Fruit fly (Drosophila melanogaster) whole organism, wandering third instar larva: ENCODE results near the gene PolG1.

Source experiments
- Abd-B ChIP-seq: fragments of >200 bp; optimal IDR thresholded peaks from 2 replicates; lab custom pipeline; 2017; ENCODE audit warnings: missing biosample characterization, missing genetic modification characterization
- CG32264 ChIP-seq: fragments of 200-800 bp; sonication (Bioruptor generic); optimal IDR thresholded peaks from 2 replicates; lab custom pipeline; 2016; ENCODE audit warnings: missing biosample characterization, missing genetic modification characterization
- CG9705 ChIP-seq: fragments of 200-800 bp; sonication (Bioruptor generic); optimal IDR thresholded peaks from 2 replicates; lab custom pipeline; 2018; ENCODE audit warnings: missing biosample characterization, mild to moderate bottlenecking, missing genetic modification characterization
- CrebA ChIP-seq: fragments of 200-800 bp; sonication (Bioruptor generic); optimal IDR thresholded peaks from 2 replicates; lab custom pipeline; 2016; ENCODE audit warnings: missing biosample characterization, mild to moderate bottlenecking, missing genetic modification characterization, borderline replicate concordance
- Dif ChIP-seq: fragments of 200-275, 200-300 bp; sonication (Bioruptor generic); optimal IDR thresholded peaks from 2 replicates; lab custom pipeline; 2018; ENCODE audit warnings: missing biosample characterization, missing genetic modification characterization; ENCODE audit not compliant: partially characterized antibody
- GATAd ChIP-seq: sonication (Bioruptor generic); optimal IDR thresholded peaks from 2 replicates; lab custom pipeline; 2016; ENCODE audit warnings: missing biosample characterization, missing genetic modification characterization
- HLH106 ChIP-seq: fragments of 200-800 bp; optimal IDR thresholded peaks from 3 replicates; lab custom pipeline; 2019; ENCODE audit warnings: missing biosample characterization, mild to moderate bottlenecking, missing genetic modification characterization, moderate library complexity
- Hnf4 ChIP-seq: fragments of 200-800 bp; sonication (Bioruptor generic); optimal IDR thresholded peaks from 2 replicates; lab custom pipeline; 2016; ENCODE audit warnings: missing biosample characterization, mild to moderate bottlenecking, missing genetic modification characterization
- Hr78 ChIP-seq: fragments of >200 bp; optimal IDR thresholded peaks from 2 replicates; lab custom pipeline; 2017; ENCODE audit warnings: missing biosample characterization, missing genetic modification characterization
- Hr83 ChIP-seq: fragments of 200-300 bp; sonication (Bioruptor generic); optimal IDR thresholded peaks from 2 replicates; lab custom pipeline; 2016; ENCODE audit warnings: missing biosample characterization, mild to moderate bottlenecking, missing genetic modification characterization, moderate library complexity; ENCODE audit not compliant: poor library complexity, severe bottlenecking
- Mio ChIP-seq: sonication (Bioruptor generic); optimal IDR thresholded peaks from 2 replicates; lab custom pipeline; 2016; ENCODE audit warnings: missing biosample characterization, missing genetic modification characterization
- N ChIP-seq: fragments of >200 bp; optimal IDR thresholded peaks from 2 replicates; lab custom pipeline; 2018; ENCODE audit warnings: missing biosample characterization, missing external identifiers, missing genetic modification characterization
- OdsH ChIP-seq: fragments of 200-800 bp; sonication (Bioruptor generic); optimal IDR thresholded peaks from 2 replicates; lab custom pipeline; 2016; ENCODE audit warnings: missing biosample characterization, mild to moderate bottlenecking, missing genetic modification characterization
- Rel ChIP-seq, 2 experiments: fragments of 200-800 bp; sonication (Bioruptor generic) in 1 of 2; optimal IDR thresholded peaks; 2 replicates in 1 of 2; 3 replicates in 1 of 2; lab custom pipeline; 2016 to 2019; ENCODE audit warnings: mild to moderate bottlenecking in 2 of 2, missing biosample characterization in 2 of 2, missing genetic modification characterization in 2 of 2, moderate library complexity in 1 of 2
- Sp1 ChIP-seq: fragments of 200-800 bp; sonication (Bioruptor generic); optimal IDR thresholded peaks from 3 replicates; lab custom pipeline; 2019; ENCODE audit warnings: missing biosample characterization, mild to moderate bottlenecking, missing genetic modification characterization, moderate library complexity
- br ChIP-seq: fragments of 200-800 bp; sonication (Bioruptor generic); optimal IDR thresholded peaks from 2 replicates; lab custom pipeline; 2016; ENCODE audit warnings: missing biosample characterization, missing genetic modification characterization
- brk ChIP-seq: fragments of 200-800 bp; sonication (Bioruptor generic); optimal IDR thresholded peaks from 2 replicates; lab custom pipeline; 2016; ENCODE audit warnings: missing biosample characterization, mild to moderate bottlenecking, missing genetic modification characterization
- dl ChIP-seq, 2 experiments: fragments of 175-275, 200-275 bp in 1 of 2; fragments of 200-275 bp in 1 of 2; sonication (Bioruptor generic); optimal IDR thresholded peaks; lab custom pipeline; 2018; ENCODE audit warnings: mild to moderate bottlenecking in 2 of 2, missing biosample characterization in 2 of 2, missing genetic modification characterization in 2 of 2, moderate library complexity in 2 of 2; ENCODE audit not compliant: partially characterized antibody in 2 of 2, insufficient read depth in 1 of 2
- dmrt93B ChIP-seq: fragments of 200-800 bp; sonication (Bioruptor generic); optimal IDR thresholded peaks from 2 replicates; lab custom pipeline; 2018; ENCODE audit warnings: missing biosample characterization, mild to moderate bottlenecking, missing genetic modification characterization
- dsf ChIP-seq: sonication (Bioruptor generic); optimal IDR thresholded peaks from 2 replicates; lab custom pipeline; 2016; ENCODE audit warnings: missing biosample characterization, missing genetic modification characterization, borderline replicate concordance
- ey ChIP-seq: fragments of 200-800 bp; sonication (Bioruptor generic); optimal IDR thresholded peaks from 2 replicates; lab custom pipeline; 2016; ENCODE audit warnings: missing biosample characterization, missing genetic modification characterization
- foxo ChIP-seq, 2 experiments: fragments of 200-800 bp; sonication (Bioruptor generic); optimal IDR thresholded peaks; 2 replicates in 1 of 2; 3 replicates in 1 of 2; lab custom pipeline; 2016 to 2017; ENCODE audit warnings: missing biosample characterization in 2 of 2, missing genetic modification characterization in 2 of 2
- fru ChIP-seq: fragments of 200-800 bp; sonication (Bioruptor generic); optimal IDR thresholded peaks from 3 replicates; lab custom pipeline; 2016; ENCODE audit warnings: missing biosample characterization, mild to moderate bottlenecking, missing genetic modification characterization
- h ChIP-seq: fragments of 200-800 bp; sonication (Bioruptor generic); optimal IDR thresholded peaks from 3 replicates; lab custom pipeline; 2016; ENCODE audit warnings: missing biosample characterization, mild to moderate bottlenecking, missing genetic modification characterization
- jim ChIP-seq: fragments of 175-275, 200-325 bp; sonication (Bioruptor generic); optimal IDR thresholded peaks from 2 replicates; lab custom pipeline; 2016; ENCODE audit warnings: missing biosample characterization, mild to moderate bottlenecking, missing genetic modification characterization
- lola ChIP-seq: fragments of >200 bp; optimal IDR thresholded peaks from 2 replicates; lab custom pipeline; 2017; ENCODE audit warnings: missing biosample characterization, missing genetic modification characterization
- psq ChIP-seq: fragments of 200-800 bp; sonication (Bioruptor generic); optimal IDR thresholded peaks from 3 replicates; lab custom pipeline; 2017; ENCODE audit warnings: missing biosample characterization, mild to moderate bottlenecking, missing genetic modification characterization, moderate library complexity
- rgr ChIP-seq: fragments of 200-800 bp; sonication (Bioruptor generic); optimal IDR thresholded peaks from 3 replicates; lab custom pipeline; 2016; ENCODE audit warnings: missing biosample characterization, mild to moderate bottlenecking, missing genetic modification characterization
- sage ChIP-seq: fragments of 200-800 bp; sonication (Bioruptor generic); optimal IDR thresholded peaks from 2 replicates; lab custom pipeline; 2016; ENCODE audit warnings: missing biosample characterization, mild to moderate bottlenecking, missing genetic modification characterization
- sv ChIP-seq: fragments of 200-800 bp; sonication (Bioruptor generic); optimal IDR thresholded peaks from 3 replicates; lab custom pipeline; 2016; ENCODE audit warnings: missing biosample characterization, missing genetic modification characterization
- tai ChIP-seq: sonication (Bioruptor generic); optimal IDR thresholded peaks from 2 replicates; lab custom pipeline; 2016; ENCODE audit warnings: missing biosample characterization, missing genetic modification characterization
- usp ChIP-seq: fragments of >200 bp; optimal IDR thresholded peaks from 2 replicates; lab custom pipeline; 2017; ENCODE audit warnings: missing biosample characterization, missing genetic modification characterization

PolG1 gene

DNA sequence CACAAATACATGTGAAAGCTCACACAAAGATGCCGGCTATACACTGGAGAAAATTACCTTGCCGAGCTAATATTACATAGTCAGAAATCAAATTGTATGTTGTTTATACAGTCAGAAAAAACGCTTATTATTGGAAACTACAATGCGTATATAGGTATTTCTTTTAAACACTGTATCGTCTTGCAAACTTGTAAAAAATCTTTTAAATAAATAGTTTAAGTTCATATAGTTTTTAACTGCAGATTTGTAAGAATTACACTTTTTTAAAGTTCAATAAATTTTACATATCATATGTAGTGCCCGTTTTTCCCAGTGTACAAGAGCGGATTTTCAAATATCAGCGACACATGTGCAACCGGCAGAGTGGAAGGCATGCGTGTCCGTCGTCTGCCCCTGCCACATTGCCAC, 12.2 kb upstream of the PolG1 start (continued):
- TF ChIP-seq tai (GFP tag; lab: Kevin White, UChicago) (peak; percentile 74), Hr83 (GFP tag; lab: Kevin White, UChicago) (no peak), HLH106 (tag; lab: Kevin White, UChicago) (peak; percentile 91), dmrt93B (peak; percentile 82), Rel (GFP tag; optimal IDR thresholded peaks at IDR 0.05; lab: Kevin White, UChicago) (peak; percentile 63), Rel (tag; optimal IDR thresholded peaks at IDR 0.05; lab: Kevin White, UChicago) (peak; percentile 26)

DNA sequence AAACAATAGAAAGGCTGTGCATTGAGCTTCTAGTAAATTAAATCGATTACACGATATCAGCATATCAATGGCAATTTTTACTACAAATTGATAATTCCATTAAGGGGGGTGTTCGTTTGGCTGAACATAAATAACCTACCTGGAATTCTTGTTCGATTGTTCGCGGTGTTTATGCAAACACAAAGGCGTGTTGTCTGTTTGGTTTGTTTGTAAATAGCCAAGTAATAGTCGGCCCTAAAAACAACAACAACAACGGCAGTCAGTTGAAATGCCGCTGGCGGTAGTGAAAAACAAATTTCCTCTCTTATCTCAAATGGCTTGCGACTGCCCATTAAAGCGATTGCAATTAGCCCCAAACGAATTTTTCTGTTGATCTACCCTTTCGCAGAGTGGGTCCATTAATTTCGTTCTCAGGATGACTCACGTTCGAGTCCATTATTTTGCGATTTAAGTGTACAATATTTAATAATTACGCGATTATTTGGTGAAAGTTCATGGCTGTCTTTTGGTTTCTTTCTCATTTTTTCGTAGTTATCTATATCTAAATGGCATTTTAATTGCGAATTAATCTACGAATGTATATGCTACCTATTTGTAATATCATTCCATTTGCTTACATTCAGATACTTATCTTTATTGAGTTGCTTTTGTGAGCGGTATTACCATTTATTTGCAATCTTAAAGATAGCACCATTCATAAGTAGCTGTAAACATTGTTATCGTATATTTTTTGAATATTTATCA, 11.2 kb upstream of the PolG1 start:
- peak; percentile 2 for TF ChIP-seq OdsH (GFP tag; lab: Kevin White, UChicago)
- TF ChIP-seq sv (GFP tag; lab: Kevin White, UChicago), result peak; percentile 14
- TF ChIP-seq CrebA (GFP tag; lab: Kevin White, UChicago), result no peak
- TF ChIP-seq HLH106 (tag; lab: Kevin White, UChicago), result peak; percentile 41
- TF ChIP-seq Rel (GFP tag; optimal IDR thresholded peaks at IDR 0.05; lab: Kevin White, UChicago), result no peak
- no peak for TF ChIP-seq Rel (tag; optimal IDR thresholded peaks at IDR 0.05; lab: Kevin White, UChicago)
- peak; percentile 41 for TF ChIP-seq h (GFP tag; lab: Kevin White, UChicago)
- TF ChIP-seq br (GFP tag; lab: Kevin White, UChicago), result peak; percentile 56
- TF ChIP-seq ey (GFP tag; lab: Kevin White, UChicago), result peak; percentile 13
- no peak for TF ChIP-seq dsf
- peak; percentile 30 for TF ChIP-seq brk (GFP tag; lab: Kevin White, UChicago)
- peak; percentile 39 for TF ChIP-seq Sp1 (GFP tag; lab: Kevin White, UChicago)
- peak in 1 of 2 experiments; percentile 21 for TF ChIP-seq foxo (GFP tag; optimal IDR thresholded peaks at IDR 0.05; lab: Kevin White, UChicago)

DNA sequence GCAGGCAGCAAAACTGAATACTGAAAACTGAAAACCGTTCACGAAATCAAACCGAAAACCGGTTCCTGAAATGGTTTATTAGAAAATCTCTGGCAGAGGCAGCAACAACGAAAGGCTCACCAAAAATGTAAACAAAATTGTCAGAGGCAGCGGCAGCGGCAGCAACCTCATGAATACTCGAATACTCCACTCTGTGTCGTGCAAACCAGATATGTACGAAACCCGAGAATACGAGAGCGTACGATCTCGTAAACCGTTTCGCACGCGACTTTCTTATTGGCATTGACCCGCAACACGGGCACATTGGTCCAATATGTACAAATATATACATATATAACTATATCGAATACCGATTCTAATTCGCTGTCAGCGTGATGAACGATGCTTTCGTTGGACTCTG, 10.0 kb upstream of the PolG1 start:
- no peak for TF ChIP-seq sv (GFP tag; lab: Kevin White, UChicago)
- peak; percentile 16 for TF ChIP-seq h (GFP tag; lab: Kevin White, UChicago)
- peak; percentile 17 for TF ChIP-seq psq (GFP tag; lab: Kevin White, UChicago)
- no peak for TF ChIP-seq lola (GFP tag; lab: Kevin White, UChicago)
- TF ChIP-seq OdsH (GFP tag; lab: Kevin White, UChicago), result no peak
- TF ChIP-seq usp (GFP tag; lab: Kevin White, UChicago), result no peak
- peak; percentile 63 for TF ChIP-seq sage (GFP tag; lab: Kevin White, UChicago)
- no peak for TF ChIP-seq Rel (GFP tag; optimal IDR thresholded peaks at IDR 0.05; lab: Kevin White, UChicago)
- no peak for TF ChIP-seq Rel (tag; optimal IDR thresholded peaks at IDR 0.05; lab: Kevin White, UChicago)

DNA sequence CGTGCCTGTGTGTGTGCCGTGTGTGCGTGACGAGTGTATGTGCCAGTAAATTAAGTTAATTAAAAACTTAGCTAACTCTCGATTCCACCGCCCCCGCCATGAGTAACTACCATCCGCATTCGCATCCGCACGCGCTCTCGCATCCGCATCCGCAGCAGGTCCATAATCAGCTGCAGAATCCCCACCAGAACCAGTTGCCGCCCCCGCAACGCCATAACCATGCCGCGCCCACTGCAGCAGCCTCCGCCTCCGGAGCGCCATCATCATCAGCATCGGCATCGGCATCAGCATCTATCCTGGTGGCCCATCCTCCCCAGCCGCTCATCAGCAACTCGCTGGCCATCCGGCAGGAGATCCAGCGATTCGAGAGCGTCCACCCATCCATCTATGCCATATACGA, 8.4 kb upstream of the PolG1 start:
- TF ChIP-seq dmrt93B, result no peak
- TF ChIP-seq Hr83 (GFP tag; lab: Kevin White, UChicago), result no peak
- TF ChIP-seq Dif (GFP tag; lab: Kevin White, UChicago), result no peak
- no peak for TF ChIP-seq Mio
- TF ChIP-seq lola (GFP tag; lab: Kevin White, UChicago), result no peak
- no peak for TF ChIP-seq sage (GFP tag; lab: Kevin White, UChicago)
- no peak for TF ChIP-seq foxo (GFP tag; optimal IDR thresholded peaks at IDR 0.05; lab: Kevin White, UChicago)
- TF ChIP-seq CrebA (GFP tag; lab: Kevin White, UChicago), result no peak
- TF ChIP-seq brk (GFP tag; lab: Kevin White, UChicago), result no peak
- no peak for TF ChIP-seq Abd-B (GFP tag; lab: Kevin White, UChicago)
- TF ChIP-seq ey (GFP tag; lab: Kevin White, UChicago), result no peak
- no peak for TF ChIP-seq usp (GFP tag; lab: Kevin White, UChicago)
- no peak for TF ChIP-seq CG32264 (GFP tag; lab: Kevin White, UChicago)
- no peak for TF ChIP-seq jim
- no peak for TF ChIP-seq Sp1 (GFP tag; lab: Kevin White, UChicago)

DNA sequence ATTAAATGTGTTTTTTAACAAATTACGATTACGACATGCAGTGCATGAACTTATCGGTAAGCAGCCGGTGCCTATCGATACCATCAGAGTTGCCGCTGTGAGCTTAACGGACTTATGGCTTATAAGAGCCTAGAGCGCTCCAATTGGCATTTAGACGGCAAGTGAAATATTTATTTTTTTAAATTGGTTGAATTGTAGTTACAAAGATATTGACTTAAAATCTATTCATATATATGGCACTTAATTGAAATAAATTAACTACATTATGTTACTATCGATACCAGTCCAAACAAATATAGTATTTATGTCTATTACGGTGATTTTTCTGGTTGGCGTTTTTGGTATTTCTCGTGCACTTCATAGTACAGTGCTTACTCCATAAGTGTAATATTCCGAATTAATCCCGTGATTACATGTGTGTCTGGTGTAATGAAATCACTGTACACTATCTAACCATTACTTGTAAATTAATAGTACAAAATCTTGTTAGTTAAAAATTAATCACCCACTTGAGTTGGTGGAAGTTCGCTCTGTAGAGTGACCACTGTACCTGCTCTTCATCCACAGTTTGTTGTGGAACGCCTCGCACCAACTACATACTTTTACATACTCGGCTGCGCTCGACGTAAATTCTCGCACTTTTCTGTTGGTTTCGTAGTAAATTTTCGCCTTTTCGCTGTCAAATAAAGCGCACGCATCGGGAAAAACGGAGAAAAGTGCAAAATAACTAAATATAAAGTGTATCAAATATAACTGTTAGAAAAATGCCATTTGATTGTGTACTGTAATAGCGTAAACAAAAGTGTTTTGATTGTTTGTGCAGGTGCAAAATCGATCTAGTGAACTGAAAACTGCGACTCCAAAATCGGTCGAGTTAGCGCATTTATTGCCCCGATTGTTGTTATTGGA, 7.7 kb upstream of the PolG1 start, which contains the start of the genes mRpS23 and CenG1A:
TSS of gene mRpS23 (minus strand) at position 71 of the 909 bp plus-strand sequence.
TSS of gene CenG1A (plus strand) at position 563 of the 909 bp plus-strand sequence.
- peak; percentile 100 for TF ChIP-seq Hnf4 (GFP tag; lab: Kevin White, UChicago)
- peak; percentile 100 for TF ChIP-seq OdsH (GFP tag; lab: Kevin White, UChicago)
- TF ChIP-seq Sp1 (GFP tag; lab: Kevin White, UChicago), result peak; percentile 100
- TF ChIP-seq HLH106 (tag; lab: Kevin White, UChicago), result peak; percentile 100
- TF ChIP-seq lola (GFP tag; lab: Kevin White, UChicago), result no peak
- no peak for TF ChIP-seq N (GFP tag; lab: Kevin White, UChicago)
- peak; percentile 100 for TF ChIP-seq h (GFP tag; lab: Kevin White, UChicago)
- no peak for TF ChIP-seq dl (GFP tag; optimal IDR thresholded peaks at IDR 0.05; lab: Kevin White, UChicago; ENCODE audit: insufficient read depth in 1 of 2, partially characterized antibody in 2 of 2)
- peak; percentile 98 for TF ChIP-seq GATAd (GFP tag; lab: Kevin White, UChicago)
- TF ChIP-seq usp (GFP tag; lab: Kevin White, UChicago), result no peak
- TF ChIP-seq ey (GFP tag; lab: Kevin White, UChicago), result peak; percentile 100
- peak; percentile 99 for TF ChIP-seq dmrt93B
- TF ChIP-seq Hr78, result no peak
- peak; percentile 98 for TF ChIP-seq jim
- TF ChIP-seq fru (GFP tag; lab: Kevin White, UChicago), result peak; percentile 100
- no peak for TF ChIP-seq CrebA (GFP tag; lab: Kevin White, UChicago)
- peak; percentile 99 for TF ChIP-seq sage (GFP tag; lab: Kevin White, UChicago)
- TF ChIP-seq foxo (GFP tag; optimal IDR thresholded peaks at IDR 0.05; lab: Kevin White, UChicago), result peak; percentile 99 to 100
- TF ChIP-seq psq (GFP tag; lab: Kevin White, UChicago), result peak; percentile 99
- TF ChIP-seq CG9705, result peak; percentile 99
- peak; percentile 100 for TF ChIP-seq rgr (GFP tag; lab: Kevin White, UChicago)
